Worm (Caenorhabditis elegans) whole organism, L3 larva: ENCODE results near the gene lips-7.
"Not testable (repeated sequence)": the region's sequence is repeated elsewhere in the genome, so short reads cannot be mapped to it uniquely, and the experiment has no call there.

Experiments
- R02D3.7 ChIP-seq: fragments of 150-350 bp; optimal IDR thresholded peaks from 2 replicates; lab custom pipeline; 2014; ENCODE audit warnings: missing biosample characterization, missing genetic modification characterization
- ZK546.5 ChIP-seq: sonication (generic microtip); optimal IDR thresholded peaks from 2 replicates; lab custom pipeline; 2017; ENCODE audit warnings: missing biosample characterization, missing genetic modification characterization
- aly-2 ChIP-seq: fragments of 150-350 bp; optimal IDR thresholded peaks from 2 replicates; lab custom pipeline; 2014; ENCODE audit warnings: missing biosample characterization, missing genetic modification characterization
- ama-1 ChIP-seq: fragments of 150-350 bp; optimal IDR thresholded peaks from 2 replicates; lab custom pipeline; 2018
- ceh-28 ChIP-seq: fragments of 150-350 bp; optimal IDR thresholded peaks from 2 replicates; lab custom pipeline; 2014; ENCODE audit warnings: missing biosample characterization, missing genetic modification reagents, missing genetic modification characterization
- egl-27 ChIP-seq: sonication (generic microtip); optimal IDR thresholded peaks from 4 replicates; lab custom pipeline; 2017; ENCODE audit warnings: missing biosample characterization, missing genetic modification reagents, missing genetic modification characterization
- elt-1 ChIP-seq: fragments of 150-350 bp; optimal IDR thresholded peaks from 2 replicates; lab custom pipeline; 2014; ENCODE audit warnings: missing biosample characterization, missing genetic modification characterization
- elt-2 ChIP-seq: sonication (generic microtip); optimal IDR thresholded peaks from 2 replicates; lab custom pipeline; 2016; ENCODE audit warnings: missing genetic modification reagents, mild to moderate bottlenecking, missing genetic modification characterization, missing compliant biosample characterization
- eor-1 ChIP-seq, 2 experiments: fragments of 150-350 bp; optimal IDR thresholded peaks; 2 replicates each; lab custom pipeline; 2014 to 2018; ENCODE audit warnings: missing biosample characterization in 2 of 2, missing genetic modification characterization in 2 of 2
- fkh-2 ChIP-seq: fragments of 150-350 bp; optimal IDR thresholded peaks from 2 replicates; lab custom pipeline; 2014; ENCODE audit warnings: missing biosample characterization, missing genetic modification reagents, missing genetic modification characterization
- hmg-11 ChIP-seq: sonication (generic microtip); optimal IDR thresholded peaks from 2 replicates; lab custom pipeline; 2016; ENCODE audit warnings: missing genetic modification characterization, missing compliant biosample characterization
- lin-39 ChIP-seq: fragments of 150-350 bp; optimal IDR thresholded peaks from 2 replicates; lab custom pipeline; 2018; ENCODE audit warnings: missing biosample characterization, missing genetic modification reagents, missing genetic modification characterization
- mdl-1 ChIP-seq: fragments of 150-350 bp; optimal IDR thresholded peaks from 2 replicates; lab custom pipeline; 2014; ENCODE audit warnings: missing biosample characterization, missing genetic modification characterization
- nfya-1 ChIP-seq: sonication (generic microtip); optimal IDR thresholded peaks from 2 replicates; lab custom pipeline; 2017; ENCODE audit warnings: missing genetic modification characterization, mild to moderate bottlenecking, missing compliant biosample characterization, antibody characterized with exemption, moderate library complexity; ENCODE audit not compliant: insufficient read depth
- nhr-11 ChIP-seq: fragments of 150-350 bp; optimal IDR thresholded peaks from 2 replicates; lab custom pipeline; 2014; ENCODE audit warnings: missing biosample characterization, missing genetic modification characterization
- nhr-23 ChIP-seq: fragments of 150-350 bp; optimal IDR thresholded peaks from 2 replicates; lab custom pipeline; 2014; ENCODE audit warnings: missing biosample characterization, missing genetic modification reagents, missing genetic modification characterization
- nhr-237 ChIP-seq: fragments of 150-350 bp; optimal IDR thresholded peaks from 2 replicates; lab custom pipeline; 2014; ENCODE audit warnings: missing biosample characterization, missing genetic modification characterization
- nhr-25 ChIP-seq: sonication (generic microtip); optimal IDR thresholded peaks from 2 replicates; lab custom pipeline; 2017; ENCODE audit warnings: missing biosample characterization, missing genetic modification characterization
- nhr-28 ChIP-seq: fragments of 150-350 bp; optimal IDR thresholded peaks from 2 replicates; lab custom pipeline; 2014; ENCODE audit warnings: missing biosample characterization, missing genetic modification characterization
- nhr-43 ChIP-seq: sonication (generic microtip); optimal IDR thresholded peaks from 2 replicates; lab custom pipeline; 2016; ENCODE audit warnings: mild to moderate bottlenecking, missing genetic modification characterization, missing compliant biosample characterization; ENCODE audit not compliant: poor library complexity, severe bottlenecking
- nhr-67 ChIP-seq: fragments of 150-350 bp; optimal IDR thresholded peaks from 2 replicates; lab custom pipeline; 2014; ENCODE audit warnings: missing biosample characterization, missing genetic modification characterization
- nhr-77 ChIP-seq: fragments of 150-350 bp; optimal IDR thresholded peaks from 2 replicates; lab custom pipeline; 2014; ENCODE audit warnings: missing biosample characterization, missing genetic modification characterization
- pha-4 ChIP-seq: fragments of 150-350 bp; optimal IDR thresholded peaks from 2 replicates; lab custom pipeline; 2014; ENCODE audit warnings: missing biosample characterization, missing genetic modification reagents, missing genetic modification characterization
- pqm-1 ChIP-seq: fragments of 150-350 bp; optimal IDR thresholded peaks from 2 replicates; lab custom pipeline; 2017; ENCODE audit warnings: missing biosample characterization, missing genetic modification characterization, inconsistent platforms
- skn-1 ChIP-seq: fragments of 150-350 bp; optimal IDR thresholded peaks from 2 replicates; lab custom pipeline; 2014; ENCODE audit warnings: missing biosample characterization, missing genetic modification characterization
- snpc-4 ChIP-seq: fragments of 150-350 bp; optimal IDR thresholded peaks from 2 replicates; lab custom pipeline; 2014; ENCODE audit warnings: missing biosample characterization, missing genetic modification characterization
- tbx-2 ChIP-seq: sonication (generic microtip); optimal IDR thresholded peaks from 2 replicates; lab custom pipeline; 2016; ENCODE audit warnings: mild to moderate bottlenecking, missing genetic modification characterization, missing compliant biosample characterization
- unc-39 ChIP-seq: sonication (generic microtip); optimal IDR thresholded peaks from 4 replicates; lab custom pipeline; 2017; ENCODE audit warnings: missing biosample characterization, missing genetic modification characterization
- unc-62 ChIP-seq: fragments of 150-350 bp; sonication (generic microtip); optimal IDR thresholded peaks from 4 replicates; lab custom pipeline; 2014; ENCODE audit warnings: missing biosample characterization, missing genetic modification reagents, missing genetic modification characterization
- zag-1 ChIP-seq: fragments of 150-350 bp; optimal IDR thresholded peaks from 2 replicates; lab custom pipeline; 2014; ENCODE audit warnings: missing biosample characterization, missing genetic modification characterization
- ztf-11 ChIP-seq: fragments of 150-350 bp; optimal IDR thresholded peaks from 2 replicates; lab custom pipeline; 2014; ENCODE audit warnings: missing biosample characterization, missing genetic modification characterization

Gene lips-7

DNA sequence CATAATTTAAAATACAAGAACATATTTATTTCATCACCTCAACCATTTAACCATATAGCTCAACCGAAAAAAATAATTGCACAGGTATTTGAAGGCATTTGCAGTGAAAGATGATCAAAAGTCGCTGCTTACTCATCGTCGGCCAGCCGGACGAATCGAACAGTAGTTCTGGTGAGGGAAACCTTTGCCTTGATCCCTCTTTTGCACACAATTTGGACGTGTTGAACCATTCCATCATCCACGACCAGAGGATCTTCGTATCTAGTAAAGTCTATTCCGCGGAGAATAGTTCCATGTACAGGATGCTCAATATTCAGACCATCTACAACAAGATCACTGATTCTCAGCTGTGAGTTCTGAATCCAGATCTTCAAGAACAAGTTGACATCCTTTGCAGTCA, 30.3 kb downstream of the lips-7 start:
- TF ChIP-seq pha-4 (tag; lab: Kevin White, UChicago) (no peak), egl-27 (tag; lab: Kevin White, UChicago) (no peak), nhr-67 (no peak), pqm-1 (tag; lab: Kevin White, UChicago) (no peak), elt-1 (tag; lab: Kevin White, UChicago) (no peak), ama-1 (lab: Kevin White, UChicago) (no peak), zag-1 (tag; lab: Kevin White, UChicago) (no peak), fkh-2 (tag; lab: Kevin White, UChicago) (no peak), nhr-11 (tag; lab: Kevin White, UChicago) (no peak), nhr-25 (tag; lab: Kevin White, UChicago) (no peak)

DNA sequence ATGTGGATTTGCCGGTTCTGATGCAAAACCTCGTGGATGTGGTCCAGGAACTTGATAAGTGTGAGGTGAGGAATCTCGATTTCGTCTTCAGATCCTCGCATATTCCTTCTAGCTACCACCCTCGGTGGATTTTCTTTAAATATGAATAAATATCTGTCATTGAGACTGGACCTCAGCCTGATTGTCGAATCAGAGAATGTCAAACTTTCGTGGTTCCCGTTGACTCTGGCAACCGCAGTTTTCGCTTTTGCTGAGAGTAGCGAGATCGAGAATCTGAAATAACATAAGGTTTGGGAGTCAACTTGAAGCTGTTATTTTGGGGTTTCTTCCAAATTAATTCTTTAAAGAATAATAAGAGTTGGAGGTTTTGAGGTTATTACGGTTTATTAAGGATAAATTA, 31.0 kb downstream of the lips-7 start, which contains the start of gene fbxb-14:
fbxb-14 (minus strand) TSS at position 101 of the 400 bp plus-strand sequence.
- TF ChIP-seq ceh-28 (tag; lab: Kevin White, UChicago) = no peak
- no peak for TF ChIP-seq ztf-11 (tag; lab: Kevin White, UChicago)
- TF ChIP-seq snpc-4 (tag; lab: Kevin White, UChicago) = no peak
- TF ChIP-seq mdl-1 (tag; lab: Kevin White, UChicago) = no peak
- TF ChIP-seq unc-62 (GFP tag; lab: Kevin White, UChicago) = no peak
- no peak for TF ChIP-seq zag-1 (tag; lab: Kevin White, UChicago)
- TF ChIP-seq aly-2 (tag; lab: Kevin White, UChicago) = no peak
- no peak for TF ChIP-seq elt-2 (tag; lab: Kevin White, UChicago)
- TF ChIP-seq eor-1 (tag; optimal IDR thresholded peaks at IDR 0.05; lab: Kevin White, UChicago) = no peak
- no peak for TF ChIP-seq nhr-43 (tag; lab: Kevin White, UChicago)
- no peak for TF ChIP-seq nhr-237 (tag; lab: Kevin White, UChicago)

DNA sequence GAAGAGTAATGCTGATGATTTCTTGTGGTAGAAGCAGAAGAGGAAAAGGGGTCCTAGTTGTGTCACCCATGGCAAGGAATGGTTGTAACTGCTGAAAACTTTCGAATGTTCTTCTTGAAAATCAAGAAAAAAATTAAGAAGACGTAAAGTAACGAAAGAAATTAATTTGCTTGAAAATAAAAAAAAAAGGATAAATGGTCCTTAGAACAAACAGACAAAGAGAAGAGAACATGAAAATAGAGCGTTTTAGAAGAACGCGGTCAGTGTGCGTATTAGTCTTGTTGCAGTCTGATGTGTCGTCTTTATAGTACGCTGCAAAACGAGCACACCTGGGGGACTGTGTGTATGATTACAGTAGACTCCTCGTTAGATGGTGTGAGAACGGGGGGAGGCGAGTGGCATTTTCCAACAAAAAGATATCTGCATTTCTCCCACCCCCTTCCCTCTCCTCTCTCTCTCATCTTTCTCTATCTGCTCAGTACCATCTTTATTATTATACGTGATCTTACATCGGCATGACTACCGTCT, 32.7 kb downstream of the lips-7 start, which contains the start of the genes W08F4.12 and W08F4.13:
W08F4.12 (minus strand) TSS at position 101 of the 528 bp plus-strand sequence.
W08F4.13 (plus strand) TSS at position 478 of the 528 bp plus-strand sequence.
- TF ChIP-seq ama-1 (lab: Kevin White, UChicago) (no peak), nfya-1 (tag; lab: Kevin White, UChicago) (no peak), mdl-1 (tag; lab: Kevin White, UChicago) (no peak), R02D3.7 (tag; lab: Kevin White, UChicago) (no peak), pqm-1 (tag; lab: Kevin White, UChicago) (no peak), unc-39 (tag; lab: Kevin White, UChicago) (no peak), nhr-237 (tag; lab: Kevin White, UChicago) (no peak)
- TF ChIP-seq, all 47 proteins: peak for 0

DNA sequence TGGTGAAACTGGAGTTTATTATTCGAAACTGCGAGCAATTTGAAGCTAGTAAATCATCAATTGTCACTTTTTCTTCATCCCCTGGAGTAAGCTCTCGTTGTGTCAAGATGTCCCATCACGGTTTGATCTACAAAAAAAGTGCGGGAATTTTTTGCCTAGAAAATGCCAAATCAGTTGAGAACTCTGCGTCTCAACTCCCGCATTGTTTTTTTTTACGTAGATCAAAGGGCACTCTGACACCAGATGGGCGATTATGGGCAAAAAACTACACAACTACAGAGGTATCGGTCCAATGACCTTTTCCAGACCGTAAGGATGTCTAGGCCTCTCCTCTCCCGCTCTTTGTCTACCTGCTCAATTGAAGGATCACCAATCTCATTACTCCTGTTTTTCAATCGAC, 35.9 kb downstream of the lips-7 start, which contains the start of gene fbxb-34:
fbxb-34 (plus strand) TSS at position 301 of the 400 bp plus-strand sequence.
- no peak for TF ChIP-seq eor-1 (tag; optimal IDR thresholded peaks at IDR 0.05; lab: Kevin White, UChicago)
- no peak for TF ChIP-seq ZK546.5 (tag; lab: Kevin White, UChicago)
- TF ChIP-seq nhr-28 (tag; lab: Kevin White, UChicago) = no peak
- TF ChIP-seq aly-2 (tag; lab: Kevin White, UChicago) = no peak
- TF ChIP-seq mdl-1 (tag; lab: Kevin White, UChicago) = no peak
- no peak for TF ChIP-seq nhr-77 (tag; lab: Kevin White, UChicago)
- no peak for TF ChIP-seq hmg-11 (tag; lab: Kevin White, UChicago)
- no peak for TF ChIP-seq tbx-2
- TF ChIP-seq skn-1 (tag; lab: Kevin White, UChicago) = no peak

DNA sequence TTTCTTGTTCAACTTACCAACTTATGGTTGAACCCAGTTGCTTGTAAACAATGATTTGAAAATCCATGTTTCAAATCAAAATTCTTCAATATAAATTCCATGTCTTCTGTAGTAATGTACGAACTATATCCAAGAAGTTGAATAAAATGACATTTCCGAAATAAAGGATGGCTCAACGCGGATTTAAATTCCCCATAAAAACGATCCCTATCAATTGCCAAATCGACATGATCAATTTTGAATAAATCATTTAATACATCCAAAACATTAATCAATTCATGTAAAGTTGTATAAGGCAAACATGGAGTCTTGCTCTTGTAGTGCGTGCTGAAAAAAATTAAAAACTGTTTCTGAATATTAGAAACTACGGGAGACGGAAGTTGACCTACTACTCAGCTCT, 39.5 kb downstream of the lips-7 start, which contains the start of gene W08F4.10:
W08F4.10 (minus strand) TSS at position 101 of the 400 bp plus-strand sequence.
- TF ChIP-seq unc-62 (GFP tag; lab: Kevin White, UChicago) (no peak), ZK546.5 (tag; lab: Kevin White, UChicago) (no peak), pqm-1 (tag; lab: Kevin White, UChicago) (no peak), nhr-23 (tag; lab: Kevin White, UChicago) (no peak)

DNA sequence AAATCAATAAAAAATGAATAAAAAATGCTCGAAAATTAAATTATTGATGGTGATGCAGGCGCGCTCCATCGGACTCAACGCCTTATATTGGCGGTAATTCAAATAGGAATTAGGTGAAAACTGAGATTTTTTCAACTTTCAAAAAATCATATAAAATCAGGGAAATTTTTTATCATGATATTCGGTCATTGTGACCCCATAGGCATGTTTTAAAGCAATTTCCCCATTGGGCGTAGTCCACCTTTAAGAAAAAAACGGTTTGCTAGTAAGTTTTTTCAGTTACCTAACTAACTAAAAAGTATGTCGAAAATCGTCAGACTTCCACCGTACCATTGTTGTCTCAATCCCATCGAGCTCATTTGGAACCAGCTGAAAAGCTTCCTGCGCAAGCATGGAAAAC, 41.6 kb downstream of the lips-7 start, which contains the start of gene W08F4.1:
W08F4.1 (plus strand) TSS at position 301 of the 400 bp plus-strand sequence.
- TF ChIP-seq aly-2, hmg-11, lin-39 (tag; lab: Kevin White, UChicago): not testable (repeated sequence)
